Fruit fly (Drosophila melanogaster) whole organism, embryonic: ENCODE measurements around the gene CG12194.

ENCODE experiments used
- B-H1 ChIP-seq: fragments of 200-800 bp; sonication (Bioruptor generic); IDR thresholded peaks from 3 replicates; pipeline ENCODE4 v1.3.6; 2022; ENCODE audit warnings: missing biosample characterization, missing genetic modification characterization
- CG1024 ChIP-seq: fragments of 200-800 bp; sonication (Bioruptor generic); IDR thresholded peaks from 2 replicates; pipeline ENCODE4 v1.3.6; 2022; ENCODE audit warnings: missing biosample characterization, missing genetic modification characterization
- CG10321 ChIP-seq: fragments of 200-800 bp; sonication (Bioruptor generic); IDR thresholded peaks from 2 replicates; pipeline ENCODE4 v1.3.6; 2022; ENCODE audit warnings: missing biosample characterization, missing genetic modification characterization
- CG10431 ChIP-seq: fragments of 200-800 bp; sonication (Bioruptor generic); optimal IDR thresholded peaks from 3 replicates; lab custom pipeline; 2018; ENCODE audit warnings: missing biosample characterization, mild to moderate bottlenecking, missing genetic modification characterization
- CG12391 ChIP-seq: fragments of 200-800 bp; sonication (Bioruptor generic); optimal IDR thresholded peaks from 3 replicates; lab custom pipeline; 2018; ENCODE audit warnings: missing biosample characterization, mild to moderate bottlenecking, missing genetic modification characterization, moderate library complexity
- CG13775 ChIP-seq: fragments of 200-800 bp; sonication (Bioruptor generic); optimal IDR thresholded peaks from 3 replicates; lab custom pipeline; 2017; ENCODE audit warnings: missing biosample characterization, mild to moderate bottlenecking, missing genetic modification characterization
- CG14667 ChIP-seq: fragments of 200-800 bp; sonication (Bioruptor generic); IDR thresholded peaks from 2 replicates; pipeline ENCODE4 v1.3.6; 2022; ENCODE audit warnings: missing biosample characterization, missing genetic modification characterization
- CG15269 ChIP-seq: fragments of 200-800 bp; sonication (Bioruptor generic); optimal IDR thresholded peaks from 2 replicates; lab custom pipeline; 2018; ENCODE audit warnings: missing biosample characterization, mild to moderate bottlenecking, missing genetic modification characterization, moderate library complexity
- CG15696 ChIP-seq: fragments of 200-800 bp; sonication (Bioruptor generic); optimal IDR thresholded peaks from 2 replicates; lab custom pipeline; 2019; ENCODE audit warnings: missing biosample characterization, mild to moderate bottlenecking, missing genetic modification characterization, moderate library complexity
- CG17186 ChIP-seq: fragments of 200-800 bp; sonication (Bioruptor generic); optimal IDR thresholded peaks from 3 replicates; lab custom pipeline; 2017; ENCODE audit warnings: missing biosample characterization, missing genetic modification reagents, missing genetic modification characterization
- CG17359 ChIP-seq: fragments of 200-800 bp; sonication (Bioruptor generic); optimal IDR thresholded peaks from 3 replicates; lab custom pipeline; 2018; ENCODE audit warnings: missing biosample characterization, mild to moderate bottlenecking, missing genetic modification characterization, moderate library complexity
- CG18764 ChIP-seq: fragments of 200-800 bp; sonication (Bioruptor generic); optimal IDR thresholded peaks from 3 replicates; lab custom pipeline; 2016; ENCODE audit warnings: missing biosample characterization, missing genetic modification characterization
- CG2712 ChIP-seq: fragments of 200-800 bp; optimal IDR thresholded peaks from 3 replicates; lab custom pipeline; 2019; ENCODE audit warnings: missing biosample characterization, mild to moderate bottlenecking, missing genetic modification characterization, moderate library complexity
- CG30403 ChIP-seq: fragments of 200-800 bp; sonication (Bioruptor generic); optimal IDR thresholded peaks from 3 replicates; lab custom pipeline; 2016; ENCODE audit warnings: missing biosample characterization, missing genetic modification characterization
- CG31224 ChIP-seq: fragments of 200-800 bp; sonication (Bioruptor generic); IDR thresholded peaks from 2 replicates; pipeline ENCODE4 v1.3.6; 2022; ENCODE audit warnings: missing biosample characterization, missing genetic modification characterization
- CG31388 ChIP-seq: fragments of 200-800 bp; sonication (Bioruptor generic); optimal IDR thresholded peaks from 2 replicates; lab custom pipeline; 2016; ENCODE audit warnings: missing biosample characterization, missing genetic modification characterization
- CG3163 ChIP-seq: fragments of 200-800 bp; sonication (Bioruptor generic); optimal IDR thresholded peaks from 3 replicates; lab custom pipeline; 2016; ENCODE audit warnings: missing biosample characterization, missing genetic modification characterization
- CG4328 ChIP-seq: fragments of 200-800 bp; sonication (Bioruptor generic); optimal IDR thresholded peaks from 3 replicates; lab custom pipeline; 2017; ENCODE audit warnings: missing biosample characterization, missing genetic modification reagents, missing genetic modification characterization
- CG4730 ChIP-seq: fragments of 200-800 bp; sonication (Bioruptor generic); IDR thresholded peaks from 2 replicates; pipeline ENCODE4 v1.3.6; 2022; ENCODE audit warnings: missing biosample characterization, missing genetic modification characterization
- CG8944 ChIP-seq: fragments of 200-800 bp; sonication (Bioruptor generic); optimal IDR thresholded peaks from 3 replicates; lab custom pipeline; 2016; ENCODE audit warnings: missing biosample characterization, missing genetic modification characterization
- CG9876 ChIP-seq: fragments of 200-800 bp; sonication (Bioruptor generic); optimal IDR thresholded peaks from 2 replicates; lab custom pipeline; 2016; ENCODE audit warnings: missing biosample characterization, missing genetic modification characterization
- CHES-1-like ChIP-seq: fragments of 200-800 bp; sonication (Bioruptor generic); optimal IDR thresholded peaks from 2 replicates; lab custom pipeline; 2016; ENCODE audit warnings: missing biosample characterization, missing genetic modification characterization
- Dbx ChIP-seq: fragments of 200-800 bp; sonication (Bioruptor generic); IDR thresholded peaks from 3 replicates; pipeline ENCODE4 v1.3.6; 2022; ENCODE audit warnings: missing biosample characterization, missing genetic modification characterization
- Drgx ChIP-seq: fragments of 200-800 bp; sonication (Bioruptor generic); IDR thresholded peaks from 2 replicates; pipeline ENCODE4 v1.3.6; 2022; ENCODE audit warnings: missing biosample characterization, missing genetic modification characterization
- HLHmδ ChIP-seq: fragments of 200-800 bp; sonication (Bioruptor generic); optimal IDR thresholded peaks from 2 replicates; lab custom pipeline; 2018; ENCODE audit warnings: missing biosample characterization, mild to moderate bottlenecking, missing genetic modification characterization, moderate library complexity
- NC2β ChIP-seq: fragments of 200-800 bp; sonication (Bioruptor generic); optimal IDR thresholded peaks from 2 replicates; lab custom pipeline; 2016; ENCODE audit warnings: missing biosample characterization, missing genetic modification characterization
- Optix ChIP-seq: fragments of 200-800 bp; sonication (Bioruptor generic); IDR thresholded peaks from 3 replicates; pipeline ENCODE4 v1.3.6; 2022; ENCODE audit warnings: missing biosample characterization, missing genetic modification characterization
- Rx ChIP-seq: fragments of 200-800 bp; sonication (Bioruptor generic); IDR thresholded peaks from 2 replicates; pipeline ENCODE4 v1.3.6; 2022; ENCODE audit warnings: missing biosample characterization, missing genetic modification characterization
- ac ChIP-seq: fragments of 200-800 bp; sonication (Bioruptor generic); optimal IDR thresholded peaks from 3 replicates; lab custom pipeline; 2017; ENCODE audit warnings: missing biosample characterization, mild to moderate bottlenecking, missing genetic modification characterization
- bbx ChIP-seq: fragments of 200-800 bp; sonication (Bioruptor generic); IDR thresholded peaks from 2 replicates; pipeline ENCODE4 v1.3.6; 2022; ENCODE audit warnings: missing biosample characterization, missing genetic modification characterization; ENCODE audit not compliant: partially characterized antibody
- bsh ChIP-seq, 2 experiments: fragments of 200-800 bp; sonication (Bioruptor generic); optimal IDR thresholded peaks; 2 replicates each; lab custom pipeline; 2017 to 2018; ENCODE audit warnings: mild to moderate bottlenecking in 2 of 2, missing biosample characterization in 2 of 2, missing genetic modification characterization in 2 of 2, moderate library complexity in 1 of 2
- cas ChIP-seq: fragments of 200-800 bp; sonication (Bioruptor generic); IDR thresholded peaks from 2 replicates; pipeline ENCODE4 v1.3.6; 2022; ENCODE audit warnings: missing biosample characterization, missing genetic modification characterization
- crol ChIP-seq: fragments of 200-800 bp; sonication (Bioruptor generic); IDR thresholded peaks from 2 replicates; pipeline ENCODE4 v1.3.6; 2022; ENCODE audit warnings: missing biosample characterization, missing genetic modification characterization
- crp ChIP-seq, 2 experiments: fragments of 200-800 bp; sonication (Bioruptor generic); optimal IDR thresholded peaks; 2 replicates in 1 of 2; 3 replicates in 1 of 2; lab custom pipeline; 2017; ENCODE audit warnings: missing biosample characterization in 2 of 2, missing genetic modification characterization in 2 of 2, mild to moderate bottlenecking in 1 of 2, moderate library complexity in 1 of 2
- eyg ChIP-seq: fragments of 200-800 bp; sonication (Bioruptor generic); optimal IDR thresholded peaks from 3 replicates; lab custom pipeline; 2016; ENCODE audit warnings: missing biosample characterization, missing genetic modification characterization
- grau ChIP-seq: fragments of 200-800 bp; optimal IDR thresholded peaks from 3 replicates; lab custom pipeline; 2019; ENCODE audit warnings: missing biosample characterization, mild to moderate bottlenecking, missing genetic modification characterization, moderate library complexity
- gt ChIP-seq: fragments of 200-800 bp; sonication (Bioruptor generic); IDR thresholded peaks from 2 replicates; pipeline ENCODE4 v1.3.6; 2022; ENCODE audit warnings: missing biosample characterization, missing genetic modification characterization
- hb ChIP-seq: fragments of 200-800 bp; sonication (Bioruptor generic); IDR thresholded peaks from 3 replicates; pipeline ENCODE4 v1.3.6; 2022; ENCODE audit warnings: missing biosample characterization, missing genetic modification characterization; ENCODE audit not compliant: partially characterized antibody
- klu ChIP-seq: fragments of 200-800 bp; sonication (Bioruptor generic); IDR thresholded peaks from 2 replicates; pipeline ENCODE4 v1.3.6; 2022; ENCODE audit warnings: missing biosample characterization, missing genetic modification characterization
- luna ChIP-seq: fragments of 200-800 bp; sonication (Bioruptor generic); optimal IDR thresholded peaks from 2 replicates; lab custom pipeline; 2016; ENCODE audit warnings: missing biosample characterization, missing genetic modification characterization
- peb ChIP-seq: fragments of 200-800 bp; sonication (Bioruptor generic); IDR thresholded peaks from 2 replicates; pipeline ENCODE4 v1.3.6; 2022; ENCODE audit warnings: missing biosample characterization, missing genetic modification characterization
- stwl ChIP-seq: fragments of 200-800 bp; sonication (Bioruptor generic); optimal IDR thresholded peaks from 3 replicates; lab custom pipeline; 2018; ENCODE audit warnings: missing biosample characterization, mild to moderate bottlenecking, missing genetic modification characterization, moderate library complexity
- tll ChIP-seq, 2 experiments: fragments of 200-800 bp in 1 of 2; fragments of >200 bp in 1 of 2; sonication (Bioruptor generic) in 1 of 2; optimal IDR thresholded peaks; 2 replicates each; lab custom pipeline; 2017 to 2019; ENCODE audit warnings: missing biosample characterization in 2 of 2, missing genetic modification characterization in 2 of 2, mild to moderate bottlenecking in 1 of 2, moderate library complexity in 1 of 2
- twi ChIP-seq: fragments of 200-800 bp; optimal IDR thresholded peaks from 2 replicates; lab custom pipeline; 2019; ENCODE audit warnings: missing biosample characterization, mild to moderate bottlenecking, missing genetic modification characterization, moderate library complexity
- unc-4 ChIP-seq: fragments of 200-800 bp; sonication (Bioruptor generic); IDR thresholded peaks from 2 replicates; pipeline ENCODE4 v1.3.6; 2022; ENCODE audit warnings: missing biosample characterization, missing genetic modification characterization; ENCODE audit not compliant: partially characterized antibody
- vvl ChIP-seq: fragments of 200-800 bp; sonication (Bioruptor generic); IDR thresholded peaks from 2 replicates; pipeline ENCODE4 v1.3.6; 2022; ENCODE audit warnings: missing biosample characterization, missing genetic modification characterization
- wor ChIP-seq: fragments of 200-800 bp; sonication (Bioruptor generic); IDR thresholded peaks from 2 replicates; pipeline ENCODE4 v1.3.6; 2022; ENCODE audit warnings: missing biosample characterization, missing genetic modification characterization
- zen ChIP-seq: fragments of 200-800 bp; sonication (Bioruptor generic); optimal IDR thresholded peaks from 3 replicates; lab custom pipeline; 2018; ENCODE audit warnings: missing biosample characterization, mild to moderate bottlenecking, missing genetic modification characterization, moderate library complexity
- zfh1 ChIP-seq: fragments of 200-800 bp; sonication (Bioruptor generic); IDR thresholded peaks from 3 replicates; pipeline ENCODE4 v1.3.6; 2022; ENCODE audit warnings: missing biosample characterization, missing genetic modification characterization

CG12194 gene

dm6 chr2L:4887382-4888219 lies 49.5 kb downstream of the CG12194 start (continued):
- TF ChIP-seq Optix (peak; percentile 55; the same call in 1 of the 3 replicates), CG18764 (GFP tag; lab: Kevin White, UChicago) (peak; percentile 43), zen (tag; lab: Kevin White, UChicago) (peak; percentile 31), peb (GFP tag; lab: Robert Waterston, UW) (no peak), unc-4 (GFP tag; lab: Robert Waterston, UW) (no peak), zfh1 (GFP tag; lab: Robert Waterston, UW) (peak; percentile 78), CG15696 (tag; lab: Kevin White, UChicago) (peak; percentile 27), CG30403 (peak; percentile 17), CG10321 (GFP tag; lab: Robert Waterston, UW) (no peak), bbx (GFP tag; lab: Robert Waterston, UW) (no peak), CG2712 (peak; percentile 68), CG14667 (GFP tag; lab: Robert Waterston, UW) (peak; percentile 63), CG17359 (peak; percentile 63), CG12391 (peak; percentile 53), vvl (GFP tag; lab: Robert Waterston, UW) (peak; percentile 80), HLHmδ (GFP tag; lab: Kevin White, UChicago) (no peak), crp (GFP tag; optimal IDR thresholded peaks at IDR 0.05; lab: Kevin White, UChicago) (no peak), hb (no peak), CG1024 (GFP tag; lab: Robert Waterston, UW) (peak; percentile 60; the same call in 1 of the 2 replicates), CG4328 (GFP tag; lab: Kevin White, UChicago) (no peak), B-H1 (GFP tag; lab: Robert Waterston, UW) (peak; percentile 34; the same call in 2 of the 3 replicates), stwl (tag; lab: Kevin White, UChicago) (peak; percentile 1), bsh (GFP tag; optimal IDR thresholded peaks at IDR 0.05; lab: Kevin White, UChicago) (peak; percentile 75 to 81), Dbx (GFP tag; lab: Robert Waterston, UW) (no peak), CG10431 (GFP tag; lab: Kevin White, UChicago) (no peak), grau (tag; lab: Kevin White, UChicago) (peak; percentile 62), cas (GFP tag; lab: Robert Waterston, UW) (0 out of 2 replicates have a peak, but pooled peaks have one; percentile 11), CG3163 (GFP tag; lab: Kevin White, UChicago) (no peak), wor (GFP tag; lab: Robert Waterston, UW) (peak; percentile 32), CG9876 (GFP tag; lab: Kevin White, UChicago) (no peak), CG8944 (no peak), CG31388 (no peak), Drgx (GFP tag; lab: Robert Waterston, UW) (peak; percentile 94), CHES-1-like (GFP tag; lab: Kevin White, UChicago) (no peak), Rx (peak; percentile 51; the same call in 1 of the 2 replicates), twi (peak; percentile 35), crol (GFP tag; lab: Robert Waterston, UW) (peak; percentile 69), CG13775 (GFP tag; lab: Kevin White, UChicago) (peak; percentile 37), CG4730 (peak; percentile 59), eyg (GFP tag; lab: Kevin White, UChicago) (no peak), CG15269 (peak; percentile 67), gt (no peak), NC2β (GFP tag; lab: Kevin White, UChicago) (no peak), tll (GFP tag; optimal IDR thresholded peaks at IDR 0.05; lab: Kevin White, UChicago) (no peak), klu (peak; percentile 44), CG17186 (no peak), luna (GFP tag; lab: Kevin White, UChicago) (no peak), CG31224 (GFP tag; lab: Robert Waterston, UW) (peak; percentile 36), ac (GFP tag; lab: Kevin White, UChicago) (no peak)
